Worm (Caenorhabditis elegans) whole organism, L4 larva: Measurements from ENCODE around the gene F19B2.6.

Source experiments
- F10B5.3 ChIP-seq: sonication (generic microtip); optimal IDR thresholded peaks from 2 replicates; lab custom pipeline; 2016; ENCODE audit warnings: mild to moderate bottlenecking, missing genetic modification characterization, missing compliant biosample characterization
- F26F4.8 ChIP-seq: fragments of 200-800 bp; sonication (Bioruptor generic); conservative IDR thresholded peaks from 2 replicates; pipeline ENCODE4 v1.3.6; 2022; ENCODE audit warnings: missing genetic modification characterization, missing compliant biosample characterization
- F37D6.2 ChIP-seq: sonication (generic microtip); optimal IDR thresholded peaks from 2 replicates; lab custom pipeline; 2016; ENCODE audit warnings: mild to moderate bottlenecking, missing genetic modification characterization, missing compliant biosample characterization
- F44E2.7 ChIP-seq: fragments of 200-800 bp; sonication (Bioruptor generic); IDR thresholded peaks from 2 replicates; pipeline ENCODE4 v2.1.2; 2022; ENCODE audit warnings: missing genetic modification characterization, missing compliant biosample characterization
- ZK337.2 ChIP-seq: fragments of 200-800 bp; sonication (Bioruptor generic); IDR thresholded peaks from 2 replicates; pipeline ENCODE4 v1.3.6; 2022; ENCODE audit warnings: missing genetic modification reagents, missing genetic modification characterization, missing compliant biosample characterization
- ZK546.5 ChIP-seq, 2 experiments: sonication (generic microtip); optimal IDR thresholded peaks; 2 replicates each; lab custom pipeline; 2017; ENCODE audit warnings: missing biosample characterization in 2 of 2, missing genetic modification characterization in 2 of 2
- aha-1 ChIP-seq: fragments of 150-350 bp; peaks from one replicate; lab custom pipeline; 2014; ENCODE audit warnings: missing biosample characterization, missing genetic modification characterization
- ama-1 ChIP-seq: fragments of 150-350 bp; optimal IDR thresholded peaks from 2 replicates; lab custom pipeline; 2014; ENCODE audit warnings: inconsistent platforms, mixed read lengths
- ceh-20 ChIP-seq: fragments of 200-800 bp; sonication (Bioruptor generic); IDR thresholded peaks from 2 replicates; pipeline ENCODE4 v1.3.6; 2022; ENCODE audit warnings: missing genetic modification reagents, missing genetic modification characterization, missing compliant biosample characterization
- ceh-28 ChIP-seq: fragments of 150-350 bp; optimal IDR thresholded peaks from 2 replicates; lab custom pipeline; 2014; ENCODE audit warnings: missing biosample characterization, missing genetic modification reagents, missing genetic modification characterization
- ceh-82 ChIP-seq: sonication (generic microtip); optimal IDR thresholded peaks from 2 replicates; lab custom pipeline; 2017; ENCODE audit warnings: missing biosample characterization, missing genetic modification characterization
- ces-1 ChIP-seq: fragments of 150-350 bp; sonication (generic microtip); optimal IDR thresholded peaks from 4 replicates; lab custom pipeline; 2014; ENCODE audit warnings: missing biosample characterization, missing genetic modification reagents, missing genetic modification characterization
- dpl-1 ChIP-seq: fragments of 150-350 bp; optimal IDR thresholded peaks from 2 replicates; lab custom pipeline; 2014; ENCODE audit warnings: missing biosample characterization, missing genetic modification reagents, missing genetic modification characterization
- egl-27 ChIP-seq: sonication (generic microtip); optimal IDR thresholded peaks from 3 replicates; lab custom pipeline; 2017; ENCODE audit warnings: missing biosample characterization, missing genetic modification reagents, missing genetic modification characterization
- egl-43 ChIP-seq: fragments of 200-800 bp; sonication (Bioruptor generic); IDR thresholded peaks from 2 replicates; pipeline ENCODE4 v1.3.6; 2022; ENCODE audit warnings: missing genetic modification reagents, missing genetic modification characterization, missing compliant biosample characterization
- hlh-11 ChIP-seq: fragments of 200-800 bp; sonication (Bioruptor generic); optimal IDR thresholded peaks from 2 replicates; lab custom pipeline; 2018; ENCODE audit warnings: mild to moderate bottlenecking, missing genetic modification characterization, missing compliant biosample characterization
- hlh-30 ChIP-seq: sonication (generic microtip); optimal IDR thresholded peaks from 2 replicates; lab custom pipeline; 2017; ENCODE audit warnings: antibody characterized with exemption, mild to moderate bottlenecking, missing genetic modification characterization, missing compliant biosample characterization; ENCODE audit not compliant: insufficient read depth
- jun-1 ChIP-seq: fragments of 150-350 bp; optimal IDR thresholded peaks from 2 replicates; lab custom pipeline; 2014; ENCODE audit warnings: missing biosample characterization, missing genetic modification reagents, missing genetic modification characterization
- lin-13 ChIP-seq: fragments of 150-350 bp; optimal IDR thresholded peaks from 2 replicates; lab custom pipeline; 2014; ENCODE audit warnings: missing biosample characterization, missing genetic modification reagents, missing genetic modification characterization
- madf-5 ChIP-seq, 2 experiments: fragments of 200-800 bp; sonication (Bioruptor generic); IDR thresholded peaks; 2 replicates each; pipeline ENCODE4 v1.3.6; 2022; ENCODE audit warnings: missing compliant biosample characterization in 2 of 2, missing genetic modification characterization in 2 of 2
- mxl-2 ChIP-seq: fragments of 200-800 bp; sonication (Bioruptor generic); conservative IDR thresholded peaks from 2 replicates; pipeline ENCODE4 v1.3.6; 2022; ENCODE audit warnings: missing genetic modification reagents, missing genetic modification characterization, missing compliant biosample characterization
- nhr-11 ChIP-seq: fragments of 150-350 bp; optimal IDR thresholded peaks from 2 replicates; lab custom pipeline; 2014; ENCODE audit warnings: missing biosample characterization, missing genetic modification characterization
- nhr-111 ChIP-seq: fragments of 200-800 bp; sonication (Bioruptor generic); optimal IDR thresholded peaks from 2 replicates; lab custom pipeline; 2018; ENCODE audit warnings: mild to moderate bottlenecking, missing genetic modification characterization, missing compliant biosample characterization
- nhr-237 ChIP-seq: sonication (generic microtip); optimal IDR thresholded peaks from 2 replicates; lab custom pipeline; 2017; ENCODE audit warnings: missing biosample characterization, missing genetic modification characterization
- nhr-6 ChIP-seq: fragments of 150-350 bp; optimal IDR thresholded peaks from 2 replicates; lab custom pipeline; 2014; ENCODE audit warnings: missing biosample characterization, missing genetic modification characterization
- pha-4 ChIP-seq, 2 experiments: fragments of 150-350 bp in 1 of 2; fragments of 200-800 bp in 1 of 2; sonication (Bioruptor generic) in 1 of 2; IDR thresholded peaks in 1 of 2; optimal IDR thresholded peaks in 1 of 2; 2 replicates each; pipeline versions ENCODE4 v1.3.6 to Lab custom; 2014 to 2022; ENCODE audit warnings: missing genetic modification characterization in 2 of 2, missing genetic modification reagents in 2 of 2, missing biosample characterization in 1 of 2, missing compliant biosample characterization in 1 of 2
- php-3 ChIP-seq: fragments of 200-800 bp; sonication (Bioruptor generic); IDR thresholded peaks from 2 replicates; pipeline ENCODE4 v1.3.6; 2022; ENCODE audit warnings: missing genetic modification reagents, missing genetic modification characterization, missing compliant biosample characterization
- rbr-2 ChIP-seq: sonication (generic microtip); optimal IDR thresholded peaks from 2 replicates; lab custom pipeline; 2016; ENCODE audit warnings: missing genotype, missing genetic modification characterization, missing compliant biosample characterization
- set-16 ChIP-seq: fragments of 200-800 bp; sonication (Bioruptor generic); IDR thresholded peaks from 2 replicates; pipeline ENCODE4 v1.3.6; 2022; ENCODE audit warnings: missing genetic modification reagents, missing genetic modification characterization, missing compliant biosample characterization
- skn-1 ChIP-seq: fragments of 150-350 bp; optimal IDR thresholded peaks from 2 replicates; lab custom pipeline; 2014; ENCODE audit warnings: missing biosample characterization, missing genetic modification characterization
- spr-1 ChIP-seq: sonication (generic microtip); optimal IDR thresholded peaks from 2 replicates; lab custom pipeline; 2016; ENCODE audit warnings: mild to moderate bottlenecking, missing genetic modification characterization, missing compliant biosample characterization
- tag-97 ChIP-seq: fragments of 200-800 bp; sonication (Bioruptor generic); IDR thresholded peaks from 2 replicates; pipeline ENCODE4 v1.3.6; 2022; ENCODE audit warnings: missing genetic modification characterization, missing compliant biosample characterization
- tra-1 ChIP-seq: fragments of 200-800 bp; sonication (Bioruptor generic); IDR thresholded peaks from 2 replicates; pipeline ENCODE4 v1.3.6; 2022; ENCODE audit warnings: missing genetic modification reagents, missing genetic modification characterization, missing compliant biosample characterization
- unc-39 ChIP-seq: sonication (generic microtip); optimal IDR thresholded peaks from 2 replicates; lab custom pipeline; 2017; ENCODE audit warnings: missing biosample characterization, missing genetic modification characterization
- vab-7 ChIP-seq: fragments of 200-800 bp; sonication (Bioruptor generic); IDR thresholded peaks from 2 replicates; pipeline ENCODE4 v1.3.6; 2022; ENCODE audit warnings: missing genetic modification reagents, missing genetic modification characterization, missing compliant biosample characterization

The F19B2.6 gene

ce11 chrV:20123616-20124015 lies 34.7 kb upstream of the F19B2.6 start:
- TF ChIP-seq ceh-82 (tag; lab: Kevin White, UChicago) (no peak), hlh-11 (tag; lab: Kevin White, UChicago) (no peak), egl-27 (tag; lab: Kevin White, UChicago) (no peak), nhr-6 (tag; lab: Kevin White, UChicago) (no peak), hlh-30 (no peak), ceh-28 (tag; lab: Kevin White, UChicago) (no peak), ama-1 (no peak), tra-1 (no peak), F44E2.7 (GFP tag; lab: Robert Waterston, UW) (0 out of 2 replicates have a peak, but pooled peaks have one; percentile 55), set-16 (GFP tag; lab: Robert Waterston, UW) (peak; percentile 39; the same call in 1 of the 2 replicates), nhr-11 (tag; lab: Kevin White, UChicago) (no peak), mxl-2 (no peak), pha-4 (GFP tag; IDR thresholded peaks at IDR 0.05; lab: Robert Waterston, UW) (no peak), pha-4 (tag; optimal IDR thresholded peaks at IDR 0.05; lab: Kevin White, UChicago) (no peak), madf-5 (GFP tag; IDR thresholded peaks at IDR 0.05; lab: Robert Waterston, UW) (0 out of 4 replicates have a peak, but pooled peaks of 1 of the 2 experiments have one; percentile 30), lin-13 (GFP tag; lab: Kevin White, UChicago) (no peak), vab-7 (0 out of 2 replicates have a peak, but pooled peaks have one; percentile 10), skn-1 (tag; lab: Kevin White, UChicago) (no peak), ces-1 (GFP tag; lab: Kevin White, UChicago) (no peak), F37D6.2 (no peak), F26F4.8 (no peak)

- peak; percentile 13 for TF ChIP-seq aha-1 (tag; lab: Kevin White, UChicago)
- TF ChIP-seq set-16 (GFP tag; lab: Robert Waterston, UW) = peak; percentile 65
- 0 out of 2 replicates have a peak, but pooled peaks have one; percentile 64 for TF ChIP-seq F44E2.7 (GFP tag; lab: Robert Waterston, UW)
- TF ChIP-seq nhr-237 = no peak
- no peak for TF ChIP-seq jun-1
- TF ChIP-seq php-3 (GFP tag; lab: Robert Waterston, UW) = 0 out of 2 replicates have a peak, but pooled peaks have one; percentile 27
These were observed 33.9 kb upstream of the F19B2.6 start for ce11 chrV:20124393-20124792.

ce11 chrV:20125137-20125536 lies 33.2 kb upstream of the F19B2.6 start:
- TF ChIP-seq pha-4 (GFP tag; IDR thresholded peaks at IDR 0.05; lab: Robert Waterston, UW) (no peak), pha-4 (tag; optimal IDR thresholded peaks at IDR 0.05; lab: Kevin White, UChicago) (no peak), ceh-20 (GFP tag; lab: Robert Waterston, UW) (no peak), F26F4.8 (no peak), nhr-111 (GFP tag; lab: Kevin White, UChicago) (no peak), egl-43 (GFP tag; lab: Robert Waterston, UW) (0 out of 2 replicates have a peak, but pooled peaks have one; percentile 40), rbr-2 (tag; lab: Kevin White, UChicago) (no peak), aha-1 (tag; lab: Kevin White, UChicago) (peak; percentile 47), spr-1 (tag; lab: Kevin White, UChicago) (no peak), ZK546.5 (tag; optimal IDR thresholded peaks at IDR 0.05; lab: Kevin White, UChicago) (no peak), ZK337.2 (GFP tag; lab: Robert Waterston, UW) (no peak), hlh-30 (no peak), F44E2.7 (GFP tag; lab: Robert Waterston, UW) (peak; percentile 71; the same call in 1 of the 2 replicates), vab-7 (peak; percentile 28; the same call in 1 of the 2 replicates), set-16 (GFP tag; lab: Robert Waterston, UW) (peak; percentile 83), F10B5.3 (tag; lab: Kevin White, UChicago) (no peak)

ce11 chrV:20126637-20127036 lies 31.7 kb upstream of the F19B2.6 start:
- TF ChIP-seq unc-39 (tag; lab: Kevin White, UChicago) (no peak), set-16 (GFP tag; lab: Robert Waterston, UW) (peak; percentile 87), dpl-1 (no peak), egl-43 (GFP tag; lab: Robert Waterston, UW) (0 out of 2 replicates have a peak, but pooled peaks have one; percentile 54), tag-97 (GFP tag; lab: Robert Waterston, UW) (no peak), nhr-111 (GFP tag; lab: Kevin White, UChicago) (no peak)
